Worm (Caenorhabditis elegans): Measurements from ENCODE around the gene lron-15.

ce11 chrII:6568707-6569106 lies 24.0 kb upstream of the lron-15 start, which contains the start of gene sra-27:
- TF ChIP-seq lin-13 (tag; optimal IDR thresholded peaks at IDR 0.05) (no peak), nhr-12 (tag; optimal IDR thresholded peaks at IDR 0.05) (no peak), unc-39 (tag; optimal IDR thresholded peaks at IDR 0.05) (no peak), M03D4.4 (tag; optimal IDR thresholded peaks at IDR 0.05) (no peak)
